Worm (Caenorhabditis elegans): ENCODE data around the gene nlp-18.

DNA sequence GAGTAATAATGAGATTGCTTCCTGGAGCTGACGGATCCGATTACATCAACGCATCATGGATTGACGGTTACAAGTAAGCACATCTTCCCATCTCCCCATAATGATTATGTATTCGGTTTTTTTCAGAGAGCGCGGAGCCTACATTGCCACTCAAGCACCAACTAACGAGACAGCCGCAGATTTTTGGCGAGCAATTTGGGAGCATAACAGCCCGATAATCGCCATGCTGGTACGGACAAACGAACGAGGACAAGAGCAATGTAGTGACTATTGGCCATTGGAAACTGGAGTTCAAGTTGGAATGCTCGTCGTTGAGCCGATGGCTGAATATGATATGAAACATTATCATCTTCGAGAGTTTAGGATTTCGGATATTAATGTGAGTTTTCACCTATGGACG is 19.3 kb downstream of the nlp-18 start:
- TF ChIP-seq ceh-82 (tag; optimal IDR thresholded peaks at IDR 0.05) (no peak), jun-1 (tag; optimal IDR thresholded peaks at IDR 0.05) (no peak), nhr-6 (tag; optimal IDR thresholded peaks at IDR 0.05) (no peak), nhr-102 (tag; optimal IDR thresholded peaks at IDR 0.05) (no peak), spr-1 (tag; optimal IDR thresholded peaks at IDR 0.05) (no peak), ces-1 (GFP tag; optimal IDR thresholded peaks at IDR 0.05) (no peak), lin-38 (GFP tag; IDR thresholded peaks at IDR 0.05) (no peak), unc-62 (GFP tag; optimal IDR thresholded peaks at IDR 0.05 in 1 of 2) (no peak), unc-62 (tag; optimal IDR thresholded peaks at IDR 0.05) (no peak), ZK546.5 (tag; optimal IDR thresholded peaks at IDR 0.05) (no peak), mep-1 (tag; optimal IDR thresholded peaks at IDR 0.05) (no peak)

All from whole organism, L4 larva.